Fruit fly (Drosophila melanogaster): Measurements from ENCODE around the gene Sms.

Sms gene

DNA sequence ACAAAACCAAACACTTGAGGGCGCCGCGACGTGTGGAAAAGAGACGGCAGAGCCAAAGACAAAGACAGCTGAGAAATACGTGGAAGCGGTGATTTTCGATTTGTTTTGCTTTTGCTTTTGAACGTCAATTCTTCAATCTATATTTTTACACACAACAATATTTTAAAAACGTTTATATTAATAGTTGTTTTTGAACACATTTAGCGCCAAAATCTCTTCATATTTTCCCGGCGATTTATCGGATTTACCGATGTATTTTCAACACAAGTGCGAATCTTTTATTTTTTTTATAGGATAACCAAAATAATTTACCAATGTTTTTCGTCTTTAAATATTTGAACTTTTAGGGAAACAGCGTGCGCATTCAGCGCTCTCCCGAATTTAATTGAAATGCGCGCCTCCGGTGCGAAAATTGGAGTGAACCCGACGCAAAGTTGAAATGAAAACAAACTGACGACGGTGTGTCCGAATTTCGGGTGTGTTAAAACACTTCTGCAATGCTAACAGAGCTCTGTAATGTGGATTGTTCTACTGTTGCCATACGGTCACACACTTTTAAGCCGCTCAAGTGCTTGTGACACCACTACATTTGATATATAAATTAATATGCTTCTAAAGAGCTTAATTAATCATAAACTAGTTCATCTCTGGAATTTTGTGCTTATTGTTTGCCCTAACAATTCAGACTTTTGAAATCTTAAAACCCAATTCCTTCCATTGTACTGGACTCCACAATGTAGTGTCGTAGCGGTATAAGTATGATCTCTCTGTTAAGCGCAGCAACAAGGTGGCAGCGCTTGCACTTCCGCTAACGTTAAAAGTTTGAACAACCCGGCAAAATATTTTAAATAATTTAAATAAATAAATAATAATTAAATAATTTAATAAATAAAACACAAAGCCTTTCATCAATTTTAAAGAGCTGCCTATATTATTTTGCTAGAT, 10.4 kb downstream of the Sms start, which contains the start of gene app (continued):
- TF ChIP-seq TFAM (GFP tag; optimal IDR thresholded peaks at IDR 0.05) (peak; percentile 40), CG33213 (GFP tag; optimal IDR thresholded peaks at IDR 0.05) (peak; percentile 67), ac (GFP tag; optimal IDR thresholded peaks at IDR 0.05) (no peak), tgo (GFP tag; IDR thresholded peaks at IDR 0.05) (peak; percentile 91), sug (tag; optimal IDR thresholded peaks at IDR 0.05) (peak; percentile 90), ranshi (GFP tag; IDR thresholded peaks at IDR 0.05) (peak; percentile 86), luna (GFP tag; optimal IDR thresholded peaks at IDR 0.05) (peak; percentile 61), tna (GFP tag; IDR thresholded peaks at IDR 0.05; ENCODE audit: partially characterized antibody) (no peak), hth (optimal IDR thresholded peaks at IDR 0.05) (no peak), CG13123 (GFP tag; optimal IDR thresholded peaks at IDR 0.05) (peak; percentile 57), CG30403 (GFP tag; optimal IDR thresholded peaks at IDR 0.05) (peak; percentile 81), corto (GFP tag; optimal IDR thresholded peaks at IDR 0.05) (peak; percentile 72), CG31224 (GFP tag; IDR thresholded peaks at IDR 0.05) (peak; percentile 70), CTCF (GFP tag; optimal IDR thresholded peaks at IDR 0.05) (peak; percentile 50), CG2712 (tag; optimal IDR thresholded peaks at IDR 0.05) (peak; percentile 88), ewg (GFP tag; optimal IDR thresholded peaks at IDR 0.05) (peak; percentile 80), nerfin-2 (GFP tag; IDR thresholded peaks at IDR 0.05; ENCODE audit: partially characterized antibody) (no peak), HLHmδ (GFP tag; optimal IDR thresholded peaks at IDR 0.05) (peak; percentile 5), D (optimal IDR thresholded peaks at IDR 0.05) (no peak), D (GFP tag; optimal IDR thresholded peaks at IDR 0.05) (peak; percentile 76), Eip74EF (GFP tag; optimal IDR thresholded peaks at IDR 0.05) (peak in 1 of 2 experiments; percentile 71), CG14860 (GFP tag; IDR thresholded peaks at IDR 0.05; ENCODE audit: partially characterized antibody) (no peak), D19A (tag; optimal IDR thresholded peaks at IDR 0.05) (peak; percentile 76), Med (GFP tag) (peak; percentile 97), CG15073 (GFP tag; optimal IDR thresholded peaks at IDR 0.05) (peak; percentile 0), CG3281 (GFP tag; optimal IDR thresholded peaks at IDR 0.05) (peak; percentile 90), bowl (GFP tag; IDR thresholded peaks at IDR 0.05) (peak; percentile 78), Fer2 (tag; optimal IDR thresholded peaks at IDR 0.05) (peak; percentile 86), ap (GFP tag; IDR thresholded peaks at IDR 0.05) (peak; percentile 88), mirr (GFP tag; optimal IDR thresholded peaks at IDR 0.05) (peak; percentile 94), gcm (GFP tag; optimal IDR thresholded peaks at IDR 0.05) (peak; percentile 69), CrebB (tag; optimal IDR thresholded peaks at IDR 0.05) (peak; percentile 89), CG12299 (tag; optimal IDR thresholded peaks at IDR 0.05) (peak; percentile 77), CG16779 (GFP tag; IDR thresholded peaks at IDR 0.05) (no peak), knrl (GFP tag; IDR thresholded peaks at IDR 0.05; ENCODE audit: partially characterized antibody) (no peak), Ets97D (GFP tag; optimal IDR thresholded peaks at IDR 0.05) (peak; percentile 98), Fer1 (GFP tag; optimal IDR thresholded peaks at IDR 0.05) (peak; percentile 88), CG34422 (GFP tag; IDR thresholded peaks at IDR 0.05) (peak; percentile 94), mam (GFP tag; optimal IDR thresholded peaks at IDR 0.05) (peak; percentile 74), inv (GFP tag; IDR thresholded peaks at IDR 0.05; ENCODE audit: partially characterized antibody) (peak; percentile 13; the same call in 1 of the 2 replicates), prd (optimal IDR thresholded peaks at IDR 0.05) (no peak), prd (GFP tag; IDR thresholded peaks at IDR 0.05) (peak; percentile 95), btn (GFP tag; optimal IDR thresholded peaks at IDR 0.05) (peak; percentile 47), sob (GFP tag; IDR thresholded peaks at IDR 0.05) (peak; percentile 89), CG17361 (GFP tag; IDR thresholded peaks at IDR 0.05) (peak; percentile 91), ttk (GFP tag; IDR thresholded peaks at IDR 0.05) (peak; percentile 90; the same call in 1 of the 2 replicates), CG1233 (GFP tag; optimal IDR thresholded peaks at IDR 0.05) (peak; percentile 89), CG4360 (GFP tag; IDR thresholded peaks at IDR 0.05) (peak; percentile 62), Stat92E (GFP tag; optimal IDR thresholded peaks at IDR 0.05) (no peak)

All from whole organism, embryonic.